Fruit fly (Drosophila melanogaster): ENCODE data around the gene CycJ.

The CycJ gene

dm6 chr3L:3452684-3453083, 13.5 kb upstream of the CycJ start:
- TF ChIP-seq CG17801 (GFP tag; optimal IDR thresholded peaks at IDR 0.05; ENCODE audit: partially characterized antibody), result no peak

- TF ChIP-seq CG17801 (GFP tag; optimal IDR thresholded peaks at IDR 0.05; ENCODE audit: partially characterized antibody), result no peak
Measured at dm6 chr3L:3454430-3454829, 11.8 kb upstream of the CycJ start.

- TF ChIP-seq CG17801 (GFP tag; optimal IDR thresholded peaks at IDR 0.05; ENCODE audit: partially characterized antibody), result no peak
Measured at dm6 chr3L:3454921-3455554, 11.2 kb upstream of the CycJ start.

- TF ChIP-seq CG17801 (GFP tag; optimal IDR thresholded peaks at IDR 0.05; ENCODE audit: partially characterized antibody), result no peak
Measured at dm6 chr3L:3455555-3455939, 10.7 kb upstream of the CycJ start.

- no peak for TF ChIP-seq CG17801 (GFP tag; optimal IDR thresholded peaks at IDR 0.05; ENCODE audit: partially characterized antibody)
Measured at dm6 chr3L:3456009-3456566, 10.1 kb upstream of the CycJ start.

dm6 chr3L:3456922-3457321, 9.3 kb upstream of the CycJ start:
- no peak for TF ChIP-seq CG17801 (GFP tag; optimal IDR thresholded peaks at IDR 0.05; ENCODE audit: partially characterized antibody)

dm6 chr3L:3460402-3461027, 5.7 kb upstream of the CycJ start, which contains the start of gene eIF5B:
Gene eIF5B (minus strand): TSS chr3L:3460977.
- TF ChIP-seq CG17801 (GFP tag; optimal IDR thresholded peaks at IDR 0.05; ENCODE audit: partially characterized antibody), result peak; percentile 53

dm6 chr3L:3461119-3461518, 5.1 kb upstream of the CycJ start, which contains the start of the genes CG46463 and armi:
Gene CG46463 (plus strand): TSS chr3L:3461315.
Gene armi (plus strand): TSS chr3L:3461317.
- TF ChIP-seq CG17801 (GFP tag; optimal IDR thresholded peaks at IDR 0.05; ENCODE audit: partially characterized antibody), result no peak

- TF ChIP-seq CG17801 (GFP tag; optimal IDR thresholded peaks at IDR 0.05; ENCODE audit: partially characterized antibody), result no peak
Measured at dm6 chr3L:3461557-3462414, 4.4 kb upstream of the CycJ start.

- no peak for TF ChIP-seq CG17801 (GFP tag; optimal IDR thresholded peaks at IDR 0.05; ENCODE audit: partially characterized antibody)
Measured at dm6 chr3L:3469709-3470108, 3.5 kb downstream of the CycJ start.

dm6 chr3L:3471174-3471573, 4.9 kb downstream of the CycJ start, which contains the start of gene CG14971:
Gene CG14971 (minus strand): TSS chr3L:3471309.
- TF ChIP-seq CG17801 (GFP tag; optimal IDR thresholded peaks at IDR 0.05; ENCODE audit: partially characterized antibody), result no peak

- TF ChIP-seq CG17801 (GFP tag; optimal IDR thresholded peaks at IDR 0.05; ENCODE audit: partially characterized antibody), result no peak
Measured at dm6 chr3L:3472063-3472528, 5.9 kb downstream of the CycJ start, which contains the start of the genes CG32267 and CG42324. Gene CG32267 (minus strand): TSS chr3L:3472113. Gene CG42324 (plus strand): TSS chr3L:3472447.

dm6 chr3L:3472786-3473185, 6.6 kb downstream of the CycJ start:
- TF ChIP-seq CG17801 (GFP tag; optimal IDR thresholded peaks at IDR 0.05; ENCODE audit: partially characterized antibody), result no peak

dm6 chr3L:3479551-3479950, 13.3 kb downstream of the CycJ start:
- TF ChIP-seq CG17801 (GFP tag; optimal IDR thresholded peaks at IDR 0.05; ENCODE audit: partially characterized antibody), result no peak

dm6 chr3L:3484553-3484952, 18.3 kb downstream of the CycJ start, which contains the start of gene CG43074:
Gene CG43074 (minus strand): TSS chr3L:3484653.
- TF ChIP-seq CG17801 (GFP tag; optimal IDR thresholded peaks at IDR 0.05; ENCODE audit: partially characterized antibody), result no peak

All from ovary, adult (tissue).